Worm (Caenorhabditis elegans): Measurements from ENCODE around the gene unc-104.

Gene unc-104

ce11 chrII:7059274-7059757, 64.5 kb downstream of the unc-104 start:
- TF ChIP-seq ama-1 (optimal IDR thresholded peaks at IDR 0.05) (no peak), ets-7 (tag; optimal IDR thresholded peaks at IDR 0.05) (no peak), F13C5.2 (tag; optimal IDR thresholded peaks at IDR 0.05) (no peak), tbx-37 (GFP tag; conservative IDR thresholded peaks at IDR 0.05) (no peak), ceh-36 (tag; optimal IDR thresholded peaks at IDR 0.05) (no peak), pes-1 (GFP tag; IDR thresholded peaks at IDR 0.05) (no peak), flt-1 (GFP tag; IDR thresholded peaks at IDR 0.05) (no peak), ceh-13 (GFP tag; optimal IDR thresholded peaks at IDR 0.05) (no peak)

- TF ChIP-seq flt-1 (GFP tag; IDR thresholded peaks at IDR 0.05) (no peak), ceh-36 (tag; optimal IDR thresholded peaks at IDR 0.05) (no peak), scrt-1 (GFP tag; IDR thresholded peaks at IDR 0.05) (no peak), ceh-13 (GFP tag; optimal IDR thresholded peaks at IDR 0.05) (no peak), hmg-4 (GFP tag; optimal IDR thresholded peaks at IDR 0.05) (no peak), hmbx-1 (tag; optimal IDR thresholded peaks at IDR 0.05) (no peak), hnd-1 (tag; optimal IDR thresholded peaks at IDR 0.05) (no peak), tbx-11 (GFP tag; IDR thresholded peaks at IDR 0.05) (no peak), B0310.2 (tag; optimal IDR thresholded peaks at IDR 0.05) (no peak), sea-1 (GFP tag; conservative IDR thresholded peaks at IDR 0.05) (no peak), ets-7 (tag; optimal IDR thresholded peaks at IDR 0.05) (no peak), ama-1 (optimal IDR thresholded peaks at IDR 0.05) (no peak)
Observed at ce11 chrII:7060202-7060601, 65.4 kb downstream of the unc-104 start.

All from whole organism, early embryonic.